Worm (Caenorhabditis elegans) whole organism, L2 larva: ENCODE results near the gene sas-1.
A peak's percentile ranks its signal among the peaks of the same experiment; 100 is the strongest.

Experiments used
- C34F6.9 ChIP-seq: fragments of 150-350 bp; optimal IDR thresholded peaks from 2 replicates; lab custom pipeline; 2014; ENCODE audit warnings: missing biosample characterization, missing genetic modification characterization
- F13H6.1 ChIP-seq: sonication (generic microtip); optimal IDR thresholded peaks from 2 replicates; lab custom pipeline; 2016; ENCODE audit warnings: missing genetic modification characterization, missing compliant biosample characterization
- R02D3.7 ChIP-seq: fragments of 150-350 bp; optimal IDR thresholded peaks from 2 replicates; lab custom pipeline; 2014; ENCODE audit warnings: missing biosample characterization, missing genetic modification characterization
- Y55F3AM.14 ChIP-seq: fragments of 200-800 bp; sonication (Bioruptor generic); optimal IDR thresholded peaks from 2 replicates; lab custom pipeline; 2018; ENCODE audit warnings: mild to moderate bottlenecking, missing genetic modification characterization, missing compliant biosample characterization
- ZK546.5 ChIP-seq: sonication (generic microtip); optimal IDR thresholded peaks from 2 replicates; lab custom pipeline; 2017; ENCODE audit warnings: missing biosample characterization, missing genetic modification characterization
- alr-1 ChIP-seq: fragments of 150-350 bp; optimal IDR thresholded peaks from 2 replicates; lab custom pipeline; 2014; ENCODE audit warnings: missing biosample characterization, missing genetic modification characterization
- aly-2 ChIP-seq: fragments of 150-350 bp; optimal IDR thresholded peaks from 2 replicates; lab custom pipeline; 2014; ENCODE audit warnings: missing biosample characterization, missing genetic modification characterization
- ama-1 ChIP-seq: fragments of 150-350 bp; optimal IDR thresholded peaks from 2 replicates; lab custom pipeline; 2018; ENCODE audit warnings: inconsistent platforms
- blmp-1 ChIP-seq: sonication (generic microtip); optimal IDR thresholded peaks from 2 replicates; lab custom pipeline; 2017; ENCODE audit warnings: missing genetic modification characterization, mild to moderate bottlenecking, missing compliant biosample characterization, antibody characterized with exemption, moderate library complexity; ENCODE audit not compliant: insufficient read depth
- ceh-16 ChIP-seq: fragments of 150-350 bp; optimal IDR thresholded peaks from 2 replicates; lab custom pipeline; 2014; ENCODE audit warnings: missing biosample characterization, missing genetic modification characterization
- ceh-82 ChIP-seq: fragments of 150-350 bp; optimal IDR thresholded peaks from 2 replicates; lab custom pipeline; 2014; ENCODE audit warnings: missing biosample characterization, missing genetic modification characterization
- crh-2 ChIP-seq: sonication (generic microtip); optimal IDR thresholded peaks from 2 replicates; lab custom pipeline; 2017; ENCODE audit warnings: missing biosample characterization, missing genetic modification characterization
- dmd-4 ChIP-seq: sonication (generic microtip); optimal IDR thresholded peaks from 2 replicates; lab custom pipeline; 2017; ENCODE audit warnings: missing biosample characterization, missing genetic modification characterization
- egl-27 ChIP-seq: sonication (generic microtip); optimal IDR thresholded peaks from 3 replicates; lab custom pipeline; 2017; ENCODE audit warnings: missing biosample characterization, missing genetic modification reagents, missing genetic modification characterization
- elt-1 ChIP-seq: fragments of 150-350 bp; optimal IDR thresholded peaks from 2 replicates; lab custom pipeline; 2014; ENCODE audit warnings: missing biosample characterization, missing genetic modification characterization
- elt-3 ChIP-seq: sonication (generic microtip); optimal IDR thresholded peaks from 2 replicates; lab custom pipeline; 2017; ENCODE audit warnings: missing biosample characterization, missing genetic modification characterization
- fos-1 ChIP-seq: fragments of 150-350 bp; optimal IDR thresholded peaks from 2 replicates; lab custom pipeline; 2014; ENCODE audit warnings: missing biosample characterization, missing genetic modification characterization
- gmeb-1 ChIP-seq: fragments of 150-350 bp; optimal IDR thresholded peaks from 2 replicates; lab custom pipeline; 2014; ENCODE audit warnings: missing biosample characterization, missing genetic modification characterization
- lin-11 ChIP-seq: fragments of 150-350 bp; sonication (generic microtip); optimal IDR thresholded peaks from 2 replicates; lab custom pipeline; 2014; ENCODE audit warnings: missing biosample characterization, missing genetic modification characterization, inconsistent platforms, mixed read lengths
- lin-13 ChIP-seq: fragments of 150-350 bp; optimal IDR thresholded peaks from 2 replicates; lab custom pipeline; 2014; ENCODE audit warnings: missing biosample characterization, missing genetic modification reagents, missing genetic modification characterization
- lin-39 ChIP-seq: fragments of 150-350 bp; optimal IDR thresholded peaks from 2 replicates; lab custom pipeline; 2014; ENCODE audit warnings: missing biosample characterization, missing genetic modification reagents, missing genetic modification characterization
- lsy-2 ChIP-seq, 2 experiments: fragments of 150-350 bp in 1 of 2; sonication (generic microtip) in 1 of 2; optimal IDR thresholded peaks; 2 replicates each; lab custom pipeline; 2014 to 2017; ENCODE audit warnings: missing biosample characterization in 2 of 2, missing genetic modification characterization in 2 of 2
- mab-5 ChIP-seq: fragments of 150-350 bp; optimal IDR thresholded peaks from 2 replicates; lab custom pipeline; 2014; ENCODE audit warnings: missing biosample characterization, missing genetic modification characterization
- mbf-1 ChIP-seq: sonication (generic microtip); optimal IDR thresholded peaks from 2 replicates; lab custom pipeline; 2017; ENCODE audit warnings: missing biosample characterization, missing genetic modification characterization
- mdl-1 ChIP-seq, 2 experiments: fragments of 150-350 bp in 1 of 2; sonication (generic microtip) in 1 of 2; optimal IDR thresholded peaks; 2 replicates each; lab custom pipeline; 2017; ENCODE audit warnings: missing biosample characterization in 2 of 2, missing genetic modification characterization in 2 of 2
- nhr-10 ChIP-seq: sonication (generic microtip); optimal IDR thresholded peaks from 2 replicates; lab custom pipeline; 2017; ENCODE audit warnings: missing biosample characterization, missing genetic modification characterization
- nhr-11 ChIP-seq: fragments of 150-350 bp; optimal IDR thresholded peaks from 2 replicates; lab custom pipeline; 2014; ENCODE audit warnings: missing biosample characterization, missing genetic modification characterization
- nhr-129 ChIP-seq: fragments of 150-350 bp; optimal IDR thresholded peaks from 2 replicates; lab custom pipeline; 2014; ENCODE audit warnings: missing biosample characterization, missing genetic modification characterization
- nhr-21 ChIP-seq: fragments of 150-350 bp; optimal IDR thresholded peaks from 2 replicates; lab custom pipeline; 2014; ENCODE audit warnings: missing biosample characterization, missing genetic modification characterization
- nhr-23 ChIP-seq: fragments of 150-350 bp; optimal IDR thresholded peaks from 2 replicates; lab custom pipeline; 2014; ENCODE audit warnings: missing biosample characterization, missing genetic modification reagents, missing genetic modification characterization
- nhr-237 ChIP-seq: fragments of 150-350 bp; optimal IDR thresholded peaks from 2 replicates; lab custom pipeline; 2014; ENCODE audit warnings: missing biosample characterization, missing genetic modification characterization
- nhr-25 ChIP-seq: fragments of 150-350 bp; sonication (generic microtip); optimal IDR thresholded peaks from 3 replicates; lab custom pipeline; 2014; ENCODE audit warnings: missing biosample characterization, missing genetic modification characterization
- nhr-6 ChIP-seq: fragments of 150-350 bp; optimal IDR thresholded peaks from 2 replicates; lab custom pipeline; 2014; ENCODE audit warnings: missing biosample characterization, missing genetic modification characterization
- nhr-77 ChIP-seq: fragments of 150-350 bp; optimal IDR thresholded peaks from 2 replicates; lab custom pipeline; 2014; ENCODE audit warnings: missing biosample characterization, missing genetic modification characterization
- peb-1 ChIP-seq: fragments of 150-350 bp; optimal IDR thresholded peaks from 2 replicates; lab custom pipeline; 2014; ENCODE audit warnings: missing biosample characterization, missing genetic modification characterization
- sem-4 ChIP-seq: fragments of 150-350 bp; optimal IDR thresholded peaks from 2 replicates; lab custom pipeline; 2014; ENCODE audit warnings: missing biosample characterization, missing genetic modification reagents, missing genetic modification characterization
- skn-1 ChIP-seq: sonication (generic microtip); optimal IDR thresholded peaks from 2 replicates; lab custom pipeline; 2017; ENCODE audit warnings: missing biosample characterization, missing genetic modification characterization
- sma-3 ChIP-seq: sonication (generic microtip); optimal IDR thresholded peaks from 2 replicates; lab custom pipeline; 2016; ENCODE audit warnings: missing genetic modification reagents, missing genetic modification characterization, missing compliant biosample characterization
- snpc-4 ChIP-seq: fragments of 150-350 bp; optimal IDR thresholded peaks from 2 replicates; lab custom pipeline; 2014; ENCODE audit warnings: missing biosample characterization, missing genetic modification characterization
- unc-55 ChIP-seq: fragments of 150-350 bp; sonication (generic microtip); optimal IDR thresholded peaks from 3 replicates; lab custom pipeline; 2014; ENCODE audit warnings: missing biosample characterization, missing genetic modification reagents, missing genetic modification characterization
- unc-62 ChIP-seq: fragments of 150-350 bp; optimal IDR thresholded peaks from 2 replicates; lab custom pipeline; 2014; ENCODE audit warnings: missing biosample characterization, missing genetic modification reagents, missing genetic modification characterization
- zag-1 ChIP-seq: fragments of 150-350 bp; optimal IDR thresholded peaks from 2 replicates; lab custom pipeline; 2014; ENCODE audit warnings: missing biosample characterization, missing genetic modification characterization
- ztf-1 ChIP-seq: fragments of 200-800 bp; sonication (Bioruptor generic); conservative IDR thresholded peaks from 2 replicates; pipeline ENCODE4 v1.3.6; 2022; ENCODE audit warnings: missing genetic modification characterization, missing compliant biosample characterization
- ztf-11 ChIP-seq: sonication (generic microtip); optimal IDR thresholded peaks from 2 replicates; lab custom pipeline; 2017; ENCODE audit warnings: missing biosample characterization, missing genetic modification characterization
- ztf-4 ChIP-seq: fragments of 150-350 bp; optimal IDR thresholded peaks from 2 replicates; lab custom pipeline; 2014; ENCODE audit warnings: missing biosample characterization, missing genetic modification characterization

The sas-1 gene

ce11 chrIII:12686457-12687250 lies 12.6 kb upstream of the sas-1 start:
- TF ChIP-seq blmp-1 (tag; lab: Kevin White, UChicago) (no peak), lin-13 (GFP tag; lab: Kevin White, UChicago) (no peak), zag-1 (no peak), elt-3 (no peak), nhr-129 (tag; lab: Kevin White, UChicago) (no peak), fos-1 (no peak), ztf-11 (tag; lab: Kevin White, UChicago) (no peak)

ce11 chrIII:12687382-12687781 lies 11.9 kb upstream of the sas-1 start:
- TF ChIP-seq ztf-1 (GFP tag; lab: Robert Waterston, UW): no peak
- no peak for TF ChIP-seq nhr-237 (tag; lab: Kevin White, UChicago)
- no peak for TF ChIP-seq alr-1 (tag; lab: Kevin White, UChicago)
- no peak for TF ChIP-seq C34F6.9 (tag; lab: Kevin White, UChicago)
- no peak for TF ChIP-seq mbf-1 (tag; lab: Kevin White, UChicago)

- TF ChIP-seq nhr-21 (tag; lab: Kevin White, UChicago) (peak; percentile 37), zag-1 (peak; percentile 1), nhr-23 (tag; lab: Kevin White, UChicago) (no peak), fos-1 (peak; percentile 59), ztf-4 (tag; lab: Kevin White, UChicago) (peak; percentile 19), R02D3.7 (tag; lab: Kevin White, UChicago) (no peak), mab-5 (tag; lab: Kevin White, UChicago) (peak; percentile 26), lin-39 (tag; lab: Kevin White, UChicago) (no peak), peb-1 (tag; lab: Kevin White, UChicago) (no peak), egl-27 (tag; lab: Kevin White, UChicago) (no peak), lsy-2 (tag; optimal IDR thresholded peaks at IDR 0.05; lab: Kevin White, UChicago) (peak; percentile 52 to 87), nhr-6 (no peak), lin-13 (GFP tag; lab: Kevin White, UChicago) (peak; percentile 83), alr-1 (tag; lab: Kevin White, UChicago) (no peak), C34F6.9 (tag; lab: Kevin White, UChicago) (peak; percentile 95), gmeb-1 (tag; lab: Kevin White, UChicago) (peak; percentile 86), unc-62 (GFP tag; lab: Kevin White, UChicago) (no peak), elt-3 (no peak), elt-1 (no peak), mdl-1 (tag; optimal IDR thresholded peaks at IDR 0.05; lab: Kevin White, UChicago) (no peak), ama-1 (lab: Kevin White, UChicago) (peak; percentile 72), ceh-82 (tag; lab: Kevin White, UChicago) (no peak), dmd-4 (no peak), unc-55 (GFP tag; lab: Kevin White, UChicago) (peak; percentile 87), ZK546.5 (tag; lab: Kevin White, UChicago) (no peak), sem-4 (tag; lab: Kevin White, UChicago) (peak; percentile 48), lin-11 (tag; lab: Kevin White, UChicago) (peak; percentile 74), nhr-237 (tag; lab: Kevin White, UChicago) (no peak), mbf-1 (tag; lab: Kevin White, UChicago) (no peak), ztf-11 (tag; lab: Kevin White, UChicago) (no peak), nhr-10 (tag; lab: Kevin White, UChicago) (no peak), skn-1 (tag; lab: Kevin White, UChicago) (peak; percentile 14), nhr-11 (no peak), aly-2 (tag; lab: Kevin White, UChicago) (no peak), blmp-1 (tag; lab: Kevin White, UChicago) (peak; percentile 30), nhr-77 (no peak), F13H6.1 (tag; lab: Kevin White, UChicago) (peak; percentile 43), ceh-16 (tag; lab: Kevin White, UChicago) (no peak), crh-2 (tag; lab: Kevin White, UChicago) (peak; percentile 84), ztf-1 (GFP tag; lab: Robert Waterston, UW) (no peak), nhr-129 (tag; lab: Kevin White, UChicago) (peak; percentile 53), snpc-4 (tag; lab: Kevin White, UChicago) (peak; percentile 48), Y55F3AM.14 (GFP tag; lab: Kevin White, UChicago) (no peak), nhr-25 (tag; lab: Kevin White, UChicago) (peak; percentile 70), sma-3 (GFP tag; lab: Kevin White, UChicago) (peak; percentile 67)
Measured at ce11 chrIII:12687872-12688375, 11.4 kb upstream of the sas-1 start, which contains the start of the genes rsp-3 and spin-4. Gene rsp-3 (minus strand): TSS chrIII:12687922. Gene spin-4 (plus strand): TSS chrIII:12688318.
